Worm (Caenorhabditis elegans): ENCODE data around the gene C18H2.5.

The C18H2.5 gene

DNA sequence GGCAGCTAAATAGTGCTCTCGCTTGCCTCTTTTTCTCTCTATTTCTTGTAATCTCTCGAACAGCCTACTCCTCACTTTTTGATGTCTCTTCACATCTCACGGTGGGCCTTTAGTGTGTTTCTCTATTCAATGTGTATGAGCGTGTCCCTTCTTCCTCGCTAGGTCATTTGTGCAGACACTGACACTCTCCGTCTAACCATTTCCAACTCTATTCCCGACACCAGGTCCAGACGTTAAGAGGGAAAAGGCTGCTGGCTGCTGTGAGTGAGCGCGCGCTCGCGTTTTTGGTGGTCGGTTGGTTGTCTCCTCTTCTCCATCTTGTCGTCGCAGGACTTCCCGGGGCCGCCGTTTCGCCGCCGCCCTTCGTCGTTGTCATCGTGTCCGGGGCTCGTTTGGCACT lies 34.7 kb downstream of the C18H2.5 start (continued):
- TF ChIP-seq unc-130 (GFP tag; optimal IDR thresholded peaks at IDR 0.05) (no peak), ZK185.1 (tag; optimal IDR thresholded peaks at IDR 0.05; ENCODE audit: poor library complexity, severe bottlenecking) (no peak), cebp-2 (GFP tag; IDR thresholded peaks at IDR 0.05) (no peak), madf-6 (GFP tag; IDR thresholded peaks at IDR 0.05) (no peak), Y79H2A.3 (GFP tag; conservative IDR thresholded peaks at IDR 0.05) (no peak), zfh-2 (GFP tag; conservative IDR thresholded peaks at IDR 0.05) (peak; percentile 96), tbp1 (GFP tag; optimal IDR thresholded peaks at IDR 0.05) (no peak), Y67H2A.10 (GFP tag; conservative IDR thresholded peaks at IDR 0.05) (no peak), egl-18 (GFP tag; IDR thresholded peaks at IDR 0.05) (no peak), K11D2.4 (GFP tag; IDR thresholded peaks at IDR 0.05) (peak; percentile 41; the same call in 1 of the 2 replicates), repo-1 (tag; optimal IDR thresholded peaks at IDR 0.05) (no peak), snpc-1.3 (tag; optimal IDR thresholded peaks at IDR 0.05; ENCODE audit: insufficient read depth) (no peak), let-526 (GFP tag; IDR thresholded peaks at IDR 0.05) (no peak), bed-2 (GFP tag; IDR thresholded peaks at IDR 0.05) (no peak), nhr-27 (tag; optimal IDR thresholded peaks at IDR 0.05) (no peak), nhr-80 (tag; optimal IDR thresholded peaks at IDR 0.05) (no peak), F49E8.2 (tag; optimal IDR thresholded peaks at IDR 0.05; ENCODE audit: insufficient read depth) (no peak), F55B11.4 (tag; optimal IDR thresholded peaks at IDR 0.05; ENCODE audit: borderline replicate concordance, insufficient read depth) (no peak), ekl-4 (GFP tag; IDR thresholded peaks at IDR 0.05) (no peak), F33H1.4 (GFP tag; IDR thresholded peaks at IDR 0.05) (no peak), T26A5.8 (tag; optimal IDR thresholded peaks at IDR 0.05) (no peak), sdz-38 (tag; optimal IDR thresholded peaks at IDR 0.05) (no peak), ceh-79 (tag; optimal IDR thresholded peaks at IDR 0.05) (no peak), ztf-28 (GFP tag; IDR thresholded peaks at IDR 0.05) (no peak), bed-1 (GFP tag; IDR thresholded peaks at IDR 0.05) (no peak), D2030.7 (GFP tag; IDR thresholded peaks at IDR 0.05) (no peak), B0336.3 (GFP tag; IDR thresholded peaks at IDR 0.05) (no peak), him-1 (tag; optimal IDR thresholded peaks at IDR 0.05) (no peak), zim-3 (tag; optimal IDR thresholded peaks at IDR 0.05) (no peak), B0019.2 (GFP tag; conservative IDR thresholded peaks at IDR 0.05) (no peak), hrde-1 (tag; optimal IDR thresholded peaks at IDR 0.05; ENCODE audit: borderline replicate concordance) (no peak), ceh-27 (GFP tag; optimal IDR thresholded peaks at IDR 0.05) (peak; percentile 49), dox-1 (GFP tag; IDR thresholded peaks at IDR 0.05) (no peak), let-607 (tag; optimal IDR thresholded peaks at IDR 0.05) (no peak), dpff-1 (tag; optimal IDR thresholded peaks at IDR 0.05) (no peak), madf-10 (tag; optimal IDR thresholded peaks at IDR 0.05) (peak; percentile 12), K12H6.12 (tag; optimal IDR thresholded peaks at IDR 0.05) (peak; percentile 78), F10E7.11 (tag; optimal IDR thresholded peaks at IDR 0.05) (no peak), C17E4.6 (GFP tag; IDR thresholded peaks at IDR 0.05) (no peak), Y56A3A.18 (GFP tag; IDR thresholded peaks at IDR 0.05) (no peak), gei-17 (GFP tag; optimal IDR thresholded peaks at IDR 0.05) (no peak), ztf-3 (GFP tag; optimal IDR thresholded peaks at IDR 0.05) (no peak), ceh-58 (GFP tag; IDR thresholded peaks at IDR 0.05) (no peak), F22D6.2 (tag; optimal IDR thresholded peaks at IDR 0.05) (no peak), nhr-179 (tag; optimal IDR thresholded peaks at IDR 0.05) (no peak), ceh-40 (GFP tag; IDR thresholded peaks at IDR 0.05) (no peak), F39B2.1 (GFP tag; IDR thresholded peaks at IDR 0.05) (no peak), hlh-26 (GFP tag; conservative IDR thresholded peaks at IDR 0.05) (no peak), attf-5 (GFP tag; optimal IDR thresholded peaks at IDR 0.05) (peak; percentile 25)
